Fruit fly (Drosophila melanogaster) whole organism, pupa: ENCODE data around the gene pod1.
A peak's percentile ranks its signal among the peaks of the same experiment; 100 is the strongest.

ENCODE experiments used
- CG10348 ChIP-seq: fragments of 200-800 bp; sonication (Bioruptor generic); IDR thresholded peaks from 2 replicates; pipeline ENCODE4 v1.3.6; 2022; ENCODE audit warnings: missing biosample characterization, missing genetic modification characterization
- CG12605 ChIP-seq: fragments of 200-800 bp; sonication (Bioruptor generic); IDR thresholded peaks from 2 replicates; pipeline ENCODE4 v1.3.6; 2022; ENCODE audit warnings: missing biosample characterization, missing genetic modification characterization
- CG13204 ChIP-seq: fragments of 200-800 bp; sonication (Bioruptor generic); optimal IDR thresholded peaks from 2 replicates; lab custom pipeline; 2018; ENCODE audit warnings: missing biosample characterization, mild to moderate bottlenecking, missing genetic modification characterization, moderate library complexity
- CG14655 ChIP-seq: fragments of 200-800 bp; sonication (Bioruptor generic); optimal IDR thresholded peaks from 3 replicates; lab custom pipeline; 2017; ENCODE audit warnings: mild to moderate bottlenecking, missing biosample characterization, missing genetic modification reagents, missing genetic modification characterization
- CG15710 ChIP-seq: fragments of 200-800 bp; sonication (Bioruptor generic); optimal IDR thresholded peaks from 2 replicates; lab custom pipeline; 2018; ENCODE audit warnings: missing biosample characterization, mild to moderate bottlenecking, missing genetic modification characterization, moderate library complexity
- CG17806 ChIP-seq: fragments of 200-800 bp; sonication (Bioruptor generic); optimal IDR thresholded peaks from 2 replicates; lab custom pipeline; 2018; ENCODE audit warnings: missing biosample characterization, mild to moderate bottlenecking, missing genetic modification characterization, moderate library complexity
- CG32121 ChIP-seq: fragments of 200-800 bp; sonication (Bioruptor generic); IDR thresholded peaks from 2 replicates; pipeline ENCODE4 v1.3.6; 2022; ENCODE audit warnings: missing biosample characterization, missing genetic modification characterization
- CG34367 ChIP-seq: fragments of 200-800 bp; sonication (Bioruptor generic); optimal IDR thresholded peaks from 2 replicates; lab custom pipeline; 2018; ENCODE audit warnings: missing biosample characterization, mild to moderate bottlenecking, missing genetic modification characterization
- CG4496 ChIP-seq: fragments of 200-800 bp; sonication (Bioruptor generic); IDR thresholded peaks from 3 replicates; pipeline ENCODE4 v1.3.6; 2022; ENCODE audit warnings: missing biosample characterization, missing genetic modification characterization
- CG8159 ChIP-seq: fragments of 200-800 bp; sonication (Bioruptor generic); optimal IDR thresholded peaks from 3 replicates; lab custom pipeline; 2018; ENCODE audit warnings: missing biosample characterization, mild to moderate bottlenecking, missing genetic modification characterization, moderate library complexity
- CG8301 ChIP-seq: fragments of 200-800 bp; sonication (Bioruptor generic); optimal IDR thresholded peaks from 2 replicates; lab custom pipeline; 2018; ENCODE audit warnings: missing biosample characterization, mild to moderate bottlenecking, missing genetic modification characterization
- CG9948 ChIP-seq: fragments of 200-800 bp; sonication (Bioruptor generic); optimal IDR thresholded peaks from 2 replicates; lab custom pipeline; 2018; ENCODE audit warnings: missing biosample characterization, mild to moderate bottlenecking, missing genetic modification characterization, moderate library complexity
- D1 ChIP-seq: fragments of 200-800 bp; sonication (Bioruptor generic); optimal IDR thresholded peaks from 2 replicates; lab custom pipeline; 2018; ENCODE audit warnings: missing biosample characterization, mild to moderate bottlenecking, missing genetic modification characterization, moderate library complexity
- EcR ChIP-seq: fragments of 200-800 bp; sonication (Bioruptor generic); optimal IDR thresholded peaks from 3 replicates; lab custom pipeline; 2019; ENCODE audit warnings: missing biosample characterization, missing genetic modification characterization, mild to moderate bottlenecking, moderate library complexity, missing genetic modification reagents
- Ets98B ChIP-seq: fragments of 200-800 bp; sonication (Bioruptor generic); IDR thresholded peaks from 2 replicates; pipeline ENCODE4 v1.3.6; 2022; ENCODE audit warnings: missing biosample characterization, missing genetic modification characterization
- Pif1A ChIP-seq: fragments of 200-800 bp; sonication (Bioruptor generic); optimal IDR thresholded peaks from 3 replicates; lab custom pipeline; 2016; ENCODE audit warnings: missing biosample characterization, missing genetic modification characterization
- Pif1B ChIP-seq: fragments of 200-800 bp; sonication (Bioruptor generic); optimal IDR thresholded peaks from 3 replicates; lab custom pipeline; 2016; ENCODE audit warnings: missing biosample characterization, missing genetic modification characterization
- Snoo ChIP-seq: fragments of 200-800 bp; sonication (Bioruptor generic); optimal IDR thresholded peaks from 3 replicates; lab custom pipeline; 2017; ENCODE audit warnings: missing biosample characterization, mild to moderate bottlenecking, missing genetic modification characterization, inconsistent platforms
- fd96Ca ChIP-seq: fragments of 200-800 bp; sonication (Bioruptor generic); IDR thresholded peaks from 3 replicates; pipeline ENCODE4 v1.3.6; 2022; ENCODE audit warnings: missing biosample characterization, missing genetic modification characterization
- gl ChIP-seq: fragments of 200-800 bp; sonication (Bioruptor generic); optimal IDR thresholded peaks from 2 replicates; lab custom pipeline; 2018; ENCODE audit warnings: missing biosample characterization, mild to moderate bottlenecking, missing genetic modification characterization
- rn ChIP-seq: fragments of 200-800 bp; sonication (Bioruptor generic); IDR thresholded peaks from 2 replicates; pipeline ENCODE4 v1.3.6; 2022; ENCODE audit warnings: missing biosample characterization, missing genetic modification characterization

Gene pod1

DNA sequence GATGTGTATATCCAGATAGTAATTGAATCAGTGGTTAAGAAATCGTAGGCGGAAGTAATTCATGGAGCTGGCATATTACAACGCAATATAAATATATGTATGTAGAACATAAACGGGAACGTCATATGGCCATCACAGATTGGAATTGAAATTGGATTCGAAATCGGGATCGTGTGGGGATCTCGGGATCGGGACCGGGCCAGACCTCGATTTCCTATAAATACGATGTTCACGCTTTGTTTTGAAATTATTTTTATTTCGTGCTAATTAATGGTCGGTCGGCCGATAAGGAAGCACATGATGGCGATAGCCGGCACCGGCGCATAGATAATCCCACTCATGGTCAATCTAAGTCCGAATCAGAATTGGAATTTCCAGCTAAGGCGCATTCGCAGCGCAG is 27.2 kb upstream of the pod1 start:
- TF ChIP-seq CG34367 (no peak), Pif1A (GFP tag; lab: Kevin White, UChicago) (no peak), Pif1B (GFP tag; lab: Kevin White, UChicago) (no peak), gl (tag; lab: Kevin White, UChicago) (no peak), CG8301 (tag; lab: Kevin White, UChicago) (no peak), CG12605 (GFP tag; lab: Robert Waterston, UW) (no peak), EcR (no peak), CG13204 (GFP tag; lab: Kevin White, UChicago) (no peak), CG9948 (tag; lab: Kevin White, UChicago) (no peak), CG10348 (GFP tag; lab: Robert Waterston, UW) (no peak), rn (no peak), Ets98B (GFP tag; lab: Robert Waterston, UW) (no peak), CG8159 (no peak), CG4496 (GFP tag; lab: Robert Waterston, UW) (no peak), CG14655 (GFP tag; lab: Kevin White, UChicago) (no peak), CG32121 (GFP tag; lab: Robert Waterston, UW) (no peak), CG17806 (tag; lab: Kevin White, UChicago) (no peak)
- TF ChIP-seq, all 21 proteins: peak for 0

DNA sequence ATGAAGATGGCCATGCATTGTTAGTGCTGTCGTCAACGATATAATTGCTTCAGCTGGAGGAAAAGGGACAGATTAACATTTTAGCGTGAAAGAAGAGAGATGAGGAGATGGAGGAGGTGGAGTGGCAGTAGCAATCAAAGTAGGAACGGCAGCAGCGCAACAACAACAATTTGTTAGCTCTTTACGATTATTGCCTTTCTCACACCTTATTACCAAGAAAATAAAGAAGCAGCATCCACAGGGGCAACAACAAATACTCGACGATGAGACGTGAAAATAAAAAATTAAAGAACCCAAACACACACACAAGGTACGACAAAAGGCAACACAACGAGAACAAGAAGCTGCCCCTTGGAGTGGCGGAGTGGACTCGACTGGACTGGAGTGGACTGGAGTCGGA is 26.6 kb upstream of the pod1 start:
- TF ChIP-seq EcR (peak; percentile 8), CG14655 (GFP tag; lab: Kevin White, UChicago) (no peak)

DNA sequence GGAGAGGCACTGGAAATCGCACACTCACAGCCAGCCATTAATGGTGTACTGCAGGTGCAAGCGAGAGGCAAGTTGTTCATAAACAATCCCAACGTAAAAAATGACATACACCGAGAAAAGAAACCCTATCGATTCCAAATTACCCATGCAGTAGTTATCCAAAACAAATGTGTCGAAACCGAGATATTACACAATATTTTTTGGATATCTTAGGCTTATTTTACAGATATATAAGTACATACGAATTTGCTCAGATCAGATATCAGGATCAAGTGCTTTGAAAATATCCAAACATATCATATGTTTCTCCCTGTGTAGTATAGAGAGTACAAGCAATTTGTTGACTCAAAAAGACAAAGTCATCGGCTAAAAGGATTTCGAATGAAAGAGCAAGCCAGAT is 26.1 kb upstream of the pod1 start:
- TF ChIP-seq Pif1A (GFP tag; lab: Kevin White, UChicago) (peak; percentile 88), CG17806 (tag; lab: Kevin White, UChicago) (peak; percentile 94), CG9948 (tag; lab: Kevin White, UChicago) (peak; percentile 95), D1 (peak; percentile 60), CG15710 (tag; lab: Kevin White, UChicago) (peak; percentile 93), CG8301 (tag; lab: Kevin White, UChicago) (peak; percentile 86), fd96Ca (GFP tag; lab: Robert Waterston, UW) (peak; percentile 57; the same call in 2 of the 3 replicates), CG32121 (GFP tag; lab: Robert Waterston, UW) (no peak), CG4496 (GFP tag; lab: Robert Waterston, UW) (peak; percentile 86), CG8159 (peak; percentile 95), Snoo (peak; percentile 78), CG13204 (GFP tag; lab: Kevin White, UChicago) (peak; percentile 67), CG14655 (GFP tag; lab: Kevin White, UChicago) (peak; percentile 90), Ets98B (GFP tag; lab: Robert Waterston, UW) (peak; percentile 60), CG12605 (GFP tag; lab: Robert Waterston, UW) (peak; percentile 71), Pif1B (GFP tag; lab: Kevin White, UChicago) (peak; percentile 87), EcR (no peak), CG10348 (GFP tag; lab: Robert Waterston, UW) (no peak), rn (peak; percentile 53), gl (tag; lab: Kevin White, UChicago) (peak; percentile 85), CG34367 (peak; percentile 94)
- TF ChIP-seq, all 21 proteins: peak for 18

DNA sequence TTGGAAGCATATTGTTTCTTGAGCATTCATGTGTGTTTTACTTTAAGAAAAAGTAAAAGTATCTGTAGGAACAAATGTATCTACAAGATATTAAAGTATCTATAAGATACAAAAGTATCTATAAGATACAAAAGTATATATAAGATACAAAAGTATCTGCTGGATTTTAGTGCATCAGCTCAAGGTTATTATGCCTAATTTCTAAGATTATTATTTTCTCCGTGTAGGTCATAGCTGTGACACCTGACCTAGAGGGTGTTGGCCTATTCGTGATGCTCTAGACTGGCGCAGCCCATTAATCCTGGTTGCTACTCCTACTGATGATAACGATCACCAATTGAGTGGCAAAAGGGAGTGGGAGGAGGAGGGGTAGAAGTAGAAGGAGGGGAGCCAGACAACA is 25.4 kb upstream of the pod1 start:
- TF ChIP-seq gl (tag; lab: Kevin White, UChicago) = no peak
- peak; percentile 26 for TF ChIP-seq CG8301 (tag; lab: Kevin White, UChicago)
- TF ChIP-seq CG34367 = peak; percentile 31
- peak; percentile 60 for TF ChIP-seq CG14655 (GFP tag; lab: Kevin White, UChicago)
- TF ChIP-seq EcR = peak; percentile 33
- no peak for TF ChIP-seq fd96Ca (GFP tag; lab: Robert Waterston, UW)
- peak; percentile 54 for TF ChIP-seq CG9948 (tag; lab: Kevin White, UChicago)
- no peak for TF ChIP-seq rn
- TF ChIP-seq CG32121 (GFP tag; lab: Robert Waterston, UW) = no peak
- TF ChIP-seq Ets98B (GFP tag; lab: Robert Waterston, UW) = no peak
- TF ChIP-seq CG4496 (GFP tag; lab: Robert Waterston, UW) = peak; percentile 24; the same call in 1 of the 3 replicates
- peak; percentile 34 for TF ChIP-seq CG17806 (tag; lab: Kevin White, UChicago)
- peak; percentile 20 for TF ChIP-seq Pif1B (GFP tag; lab: Kevin White, UChicago)
- TF ChIP-seq Pif1A (GFP tag; lab: Kevin White, UChicago) = peak; percentile 10
- no peak for TF ChIP-seq CG13204 (GFP tag; lab: Kevin White, UChicago)
- TF ChIP-seq CG12605 (GFP tag; lab: Robert Waterston, UW) = no peak
- no peak for TF ChIP-seq Snoo
- TF ChIP-seq CG15710 (tag; lab: Kevin White, UChicago) = peak; percentile 49
- peak; percentile 67 for TF ChIP-seq CG8159
- TF ChIP-seq CG10348 (GFP tag; lab: Robert Waterston, UW) = no peak
- TF ChIP-seq D1 = no peak

DNA sequence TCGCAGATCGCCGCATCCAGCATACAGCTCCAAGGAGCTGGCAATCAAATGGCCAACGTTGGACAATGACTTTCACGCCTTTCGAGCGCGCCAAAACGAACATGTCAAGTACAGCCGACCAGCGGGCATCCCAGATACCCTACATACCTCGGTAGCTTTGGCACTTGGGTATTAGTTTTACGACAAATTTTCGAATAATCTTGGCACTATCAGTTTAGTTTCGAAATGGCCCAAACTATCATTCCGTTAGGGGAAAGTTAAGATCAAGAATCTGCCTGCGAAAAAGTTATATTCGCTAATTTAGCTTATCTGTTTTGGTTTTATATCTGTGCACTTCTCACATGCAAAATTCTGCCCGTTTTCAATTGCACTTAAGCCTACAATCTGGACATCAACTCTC is 24.7 kb upstream of the pod1 start:
- no peak for TF ChIP-seq Pif1B (GFP tag; lab: Kevin White, UChicago)
- TF ChIP-seq CG9948 (tag; lab: Kevin White, UChicago) = peak; percentile 28
- peak; percentile 16 for TF ChIP-seq CG15710 (tag; lab: Kevin White, UChicago)
- TF ChIP-seq CG8159 = peak; percentile 5
- TF ChIP-seq CG34367 = peak; percentile 1

DNA sequence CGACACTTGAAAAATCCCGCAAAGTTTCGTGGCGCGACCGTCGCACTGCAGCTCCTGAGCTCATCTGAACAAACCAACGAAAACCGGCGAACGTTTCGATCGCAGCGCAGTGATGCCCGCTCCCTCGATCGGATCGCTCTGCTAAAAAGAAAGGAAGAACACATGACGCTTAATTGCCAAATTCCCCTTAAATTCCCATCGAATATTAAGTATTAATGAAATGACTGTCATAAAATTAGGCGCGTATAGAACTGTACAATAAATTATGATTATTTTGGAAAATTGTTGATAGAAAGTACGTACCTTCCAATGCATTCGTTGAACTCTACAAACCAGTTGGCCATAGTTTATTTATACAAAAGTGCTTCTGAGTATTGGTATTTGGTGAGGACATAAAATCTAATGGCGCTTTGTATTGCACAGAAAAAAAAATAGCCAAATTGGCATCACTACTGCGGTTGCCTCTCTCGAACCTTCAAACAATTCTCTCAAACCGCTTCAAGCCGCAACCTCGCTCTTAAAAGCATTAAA is 23.8 kb upstream of the pod1 start, which contains the start of gene shf:
Gene shf, minus strand, starts transcription at position 51 of the 531 bp plus-strand sequence.
- TF ChIP-seq D1 (no peak), EcR (no peak), Pif1A (GFP tag; lab: Kevin White, UChicago) (no peak), gl (tag; lab: Kevin White, UChicago) (no peak), Snoo (no peak), CG15710 (tag; lab: Kevin White, UChicago) (peak; percentile 21), Pif1B (GFP tag; lab: Kevin White, UChicago) (peak; percentile 23), CG12605 (GFP tag; lab: Robert Waterston, UW) (no peak), fd96Ca (GFP tag; lab: Robert Waterston, UW) (no peak), CG4496 (GFP tag; lab: Robert Waterston, UW) (0 out of 3 replicates have a peak, but pooled peaks have one; percentile 15), Ets98B (GFP tag; lab: Robert Waterston, UW) (no peak; the same call in 1 of the 2 replicates), CG13204 (GFP tag; lab: Kevin White, UChicago) (no peak), CG17806 (tag; lab: Kevin White, UChicago) (no peak), CG14655 (GFP tag; lab: Kevin White, UChicago) (no peak), CG34367 (no peak), CG32121 (GFP tag; lab: Robert Waterston, UW) (no peak), CG9948 (tag; lab: Kevin White, UChicago) (no peak), CG8159 (peak; percentile 21), CG10348 (GFP tag; lab: Robert Waterston, UW) (no peak), CG8301 (tag; lab: Kevin White, UChicago) (no peak), rn (no peak)
